Comparison of ENCODE assay signal across 1 fruit fly cellular context in the genomic region with DNA sequence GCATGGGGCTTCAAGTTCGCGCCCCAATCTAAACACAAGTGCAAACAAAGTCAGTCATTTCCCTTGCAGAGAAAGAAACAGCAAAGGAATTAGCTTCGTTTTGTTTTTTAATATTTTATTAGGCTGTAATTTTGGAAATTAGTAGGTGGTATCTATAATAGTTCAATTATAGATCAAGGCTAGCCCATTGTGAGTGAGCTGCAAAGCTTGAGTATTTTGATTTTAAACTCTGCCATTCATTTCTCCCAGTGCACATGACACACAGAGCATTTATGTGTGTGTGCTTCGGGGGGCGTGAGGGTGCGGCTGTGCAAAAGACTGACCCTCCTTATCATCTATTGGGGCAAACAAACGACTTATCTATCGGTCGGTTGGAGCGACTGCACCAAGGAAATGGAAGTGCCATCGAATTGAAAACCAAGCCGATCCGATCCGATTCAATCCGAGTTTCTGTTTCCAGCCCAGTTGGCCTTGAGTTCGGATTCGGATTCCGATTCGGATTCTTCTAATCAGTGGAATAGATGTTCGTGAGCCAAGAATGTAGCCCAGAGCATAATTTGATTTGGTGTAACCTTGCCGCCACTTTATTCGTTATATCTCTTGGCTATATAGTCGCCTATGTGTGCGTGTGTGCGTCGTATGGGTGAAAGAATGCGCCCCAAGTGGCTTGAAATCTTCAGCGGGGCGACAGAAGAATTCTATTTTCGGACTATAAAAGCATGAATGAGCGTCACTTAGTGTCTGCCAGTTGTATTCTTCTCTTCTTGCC.
TF ChIP-seq lines count a peak whose summit lies in the region.

No protein-coding gene starts in this region.

TF ChIP-seq in whole organism, embryonic, 481 proteins besides CTCF, POLR2A, EP300 and RAD21 (continued from another document and continues in another):
- TF ChIP-seq sna (GFP tag; IDR thresholded peaks at IDR 0.05; lab: Robert Waterston, UW; ENCODE audit: partially characterized antibody) = no peak
- TF ChIP-seq NfI (GFP tag; optimal IDR thresholded peaks at IDR 0.05; lab: Kevin White, UChicago) = no peak
- no peak for TF ChIP-seq Lhr (GFP tag; optimal IDR thresholded peaks at IDR 0.05; lab: Kevin White, UChicago)
- TF ChIP-seq cato (GFP tag; optimal IDR thresholded peaks at IDR 0.05; lab: Kevin White, UChicago; ENCODE audit: borderline replicate concordance) = no peak
- TF ChIP-seq CG12299 (tag; optimal IDR thresholded peaks at IDR 0.05; lab: Kevin White, UChicago) = no peak
- no peak for TF ChIP-seq stwl (tag; optimal IDR thresholded peaks at IDR 0.05; lab: Kevin White, UChicago)
- TF ChIP-seq dimm (GFP tag; IDR thresholded peaks at IDR 0.05; lab: Robert Waterston, UW) = no peak
- no peak for TF ChIP-seq tin (GFP tag; optimal IDR thresholded peaks at IDR 0.05; lab: Kevin White, UChicago)
- no peak for TF ChIP-seq Scr (GFP tag; IDR thresholded peaks at IDR 0.05; lab: Robert Waterston, UW; ENCODE audit: partially characterized antibody)
- no peak for TF ChIP-seq Elba2 (GFP tag; optimal IDR thresholded peaks at IDR 0.05; lab: Kevin White, UChicago)
- TF ChIP-seq CG1529 (GFP tag; optimal IDR thresholded peaks at IDR 0.05; lab: Kevin White, UChicago) = no peak
- no peak for TF ChIP-seq insv (GFP tag; optimal IDR thresholded peaks at IDR 0.05; lab: Kevin White, UChicago)
- no peak for TF ChIP-seq CG3407 (GFP tag; optimal IDR thresholded peaks at IDR 0.05; lab: Kevin White, UChicago)
- no peak for TF ChIP-seq ERR (GFP tag; optimal IDR thresholded peaks at IDR 0.05; lab: Kevin White, UChicago)
- no peak for TF ChIP-seq ttk (GFP tag; IDR thresholded peaks at IDR 0.05; lab: Robert Waterston, UW)
- no peak for TF ChIP-seq B-H1 (GFP tag; IDR thresholded peaks at IDR 0.05; lab: Robert Waterston, UW)
- TF ChIP-seq CHES-1-like (GFP tag; optimal IDR thresholded peaks at IDR 0.05; lab: Kevin White, UChicago) = no peak
- TF ChIP-seq sisA (GFP tag; IDR thresholded peaks at IDR 0.05; lab: Robert Waterston, UW) = peak; percentile 38; the same call in 1 of the 2 replicates
- no peak for TF ChIP-seq sima (GFP tag; optimal IDR thresholded peaks at IDR 0.05; lab: Kevin White, UChicago)
- no peak for TF ChIP-seq rib (GFP tag; IDR thresholded peaks at IDR 0.05; lab: Robert Waterston, UW)
- TF ChIP-seq grn (GFP tag; optimal IDR thresholded peaks at IDR 0.05; lab: Kevin White, UChicago) = no peak
- no peak for TF ChIP-seq CrebB (tag; optimal IDR thresholded peaks at IDR 0.05; lab: Kevin White, UChicago)
- TF ChIP-seq Hmr (GFP tag; optimal IDR thresholded peaks at IDR 0.05; lab: Kevin White, UChicago) = peak; percentile 10
- TF ChIP-seq GATAe (GFP tag; conservative IDR thresholded peaks at IDR 0.05; lab: Robert Waterston, UW) = no peak
- peak; percentile 4 for TF ChIP-seq Fer3 (tag; optimal IDR thresholded peaks at IDR 0.05; lab: Kevin White, UChicago)
- TF ChIP-seq Stat92E (GFP tag; optimal IDR thresholded peaks at IDR 0.05; lab: Kevin White, UChicago) = no peak
- TF ChIP-seq trh (GFP tag; optimal IDR thresholded peaks at IDR 0.05; lab: Kevin White, UChicago) = peak; percentile 44
- TF ChIP-seq Lim3 (GFP tag; IDR thresholded peaks at IDR 0.05; lab: Robert Waterston, UW) = no peak
- TF ChIP-seq CG6272 (GFP tag; IDR thresholded peaks at IDR 0.05; lab: Robert Waterston, UW) = no peak
- no peak for TF ChIP-seq CG2129 (GFP tag; IDR thresholded peaks at IDR 0.05; lab: Robert Waterston, UW; ENCODE audit: partially characterized antibody)
- TF ChIP-seq CG4707 (GFP tag; optimal IDR thresholded peaks at IDR 0.05; lab: Kevin White, UChicago) = no peak
- no peak for TF ChIP-seq CG1832 (GFP tag; optimal IDR thresholded peaks at IDR 0.05; lab: Kevin White, UChicago)
- TF ChIP-seq sim (GFP tag; IDR thresholded peaks at IDR 0.05; lab: Robert Waterston, UW) = no peak
- TF ChIP-seq repo (GFP tag; optimal IDR thresholded peaks at IDR 0.05; lab: Kevin White, UChicago) = no peak
- TF ChIP-seq Nf-YA (GFP tag; IDR thresholded peaks at IDR 0.05; lab: Robert Waterston, UW) = no peak
- TF ChIP-seq ssp (GFP tag; IDR thresholded peaks at IDR 0.05; lab: Robert Waterston, UW) = no peak
- TF ChIP-seq CG3847 (GFP tag; IDR thresholded peaks at IDR 0.05; lab: Robert Waterston, UW) = no peak
- peak; percentile 26 for TF ChIP-seq Antp (GFP tag; optimal IDR thresholded peaks at IDR 0.05; lab: Kevin White, UChicago)
- no peak for TF ChIP-seq CG33557 (GFP tag; optimal IDR thresholded peaks at IDR 0.05; lab: Kevin White, UChicago)
- TF ChIP-seq br (optimal IDR thresholded peaks at IDR 0.05; lab: Kevin White, UChicago) = no peak
- TF ChIP-seq CG6175 (GFP tag; IDR thresholded peaks at IDR 0.05; lab: Robert Waterston, UW) = no peak
- no peak for TF ChIP-seq CG12155 (GFP tag; optimal IDR thresholded peaks at IDR 0.05; lab: Kevin White, UChicago)
- TF ChIP-seq CG10267 (tag; optimal IDR thresholded peaks at IDR 0.05; lab: Kevin White, UChicago) = no peak
- TF ChIP-seq Sox100B (GFP tag; optimal IDR thresholded peaks at IDR 0.05; lab: Kevin White, UChicago) = peak; percentile 33
- no peak for TF ChIP-seq seq (GFP tag; IDR thresholded peaks at IDR 0.05; lab: Robert Waterston, UW)
- no peak for TF ChIP-seq CG16815 (GFP tag; optimal IDR thresholded peaks at IDR 0.05; lab: Kevin White, UChicago)
- TF ChIP-seq Dip3 (GFP tag; optimal IDR thresholded peaks at IDR 0.05; lab: Kevin White, UChicago) = no peak
- no peak for TF ChIP-seq hkb (optimal IDR thresholded peaks at IDR 0.05; lab: Kevin White, UChicago)
- 0 out of 2 replicates have a peak, but pooled peaks have one; percentile 23 for TF ChIP-seq hkb (GFP tag; IDR thresholded peaks at IDR 0.05; lab: Robert Waterston, UW)
- TF ChIP-seq dysf (GFP tag; IDR thresholded peaks at IDR 0.05; lab: Robert Waterston, UW) = peak; percentile 39; the same call in 1 of the 3 replicates
- no peak for TF ChIP-seq hth (optimal IDR thresholded peaks at IDR 0.05; lab: Kevin White, UChicago)
- no peak for TF ChIP-seq Camta (GFP tag; optimal IDR thresholded peaks at IDR 0.05; lab: Kevin White, UChicago)
- TF ChIP-seq Mes4 (GFP tag; optimal IDR thresholded peaks at IDR 0.05; lab: Kevin White, UChicago) = no peak
- no peak for TF ChIP-seq CG18011 (GFP tag; optimal IDR thresholded peaks at IDR 0.05; lab: Kevin White, UChicago)
- TF ChIP-seq CG9932 (GFP tag; IDR thresholded peaks at IDR 0.05; lab: Robert Waterston, UW) = peak; percentile 26; the same call in 1 of the 2 replicates
- no peak for TF ChIP-seq NC2α (GFP tag; optimal IDR thresholded peaks at IDR 0.05; lab: Kevin White, UChicago)
- TF ChIP-seq sqz (GFP tag; optimal IDR thresholded peaks at IDR 0.05; lab: Kevin White, UChicago) = no peak
- TF ChIP-seq BEAF-32 (GFP tag; optimal IDR thresholded peaks at IDR 0.05; lab: Kevin White, UChicago) = no peak
- no peak for TF ChIP-seq Sry-β (GFP tag; optimal IDR thresholded peaks at IDR 0.05; lab: Kevin White, UChicago)
- no peak for TF ChIP-seq CG4404 (GFP tag; IDR thresholded peaks at IDR 0.05; lab: Robert Waterston, UW)
- peak; percentile 55; the same call in 1 of the 2 replicates for TF ChIP-seq CG14667 (GFP tag; IDR thresholded peaks at IDR 0.05; lab: Robert Waterston, UW)
- no peak for TF ChIP-seq CG7928 (GFP tag; optimal IDR thresholded peaks at IDR 0.05; lab: Kevin White, UChicago)
- no peak for TF ChIP-seq kah (GFP tag; optimal IDR thresholded peaks at IDR 0.05; lab: Kevin White, UChicago)
- TF ChIP-seq CG9797 (GFP tag; optimal IDR thresholded peaks at IDR 0.05; lab: Kevin White, UChicago) = no peak
- TF ChIP-seq bcd (GFP tag; optimal IDR thresholded peaks at IDR 0.05; lab: Kevin White, UChicago) = peak; percentile 6
- TF ChIP-seq Bdp1 (GFP tag; optimal IDR thresholded peaks at IDR 0.05; lab: Kevin White, UChicago) = no peak
- no peak for TF ChIP-seq emc (GFP tag; optimal IDR thresholded peaks at IDR 0.05; lab: Kevin White, UChicago)
- no peak for TF ChIP-seq CG4617 (GFP tag; optimal IDR thresholded peaks at IDR 0.05; lab: Kevin White, UChicago; ENCODE audit: borderline replicate concordance)
- TF ChIP-seq ATbp (GFP tag; optimal IDR thresholded peaks at IDR 0.05; lab: Kevin White, UChicago) = peak; percentile 20
- no peak for TF ChIP-seq CG17328 (GFP tag; IDR thresholded peaks at IDR 0.05; lab: Robert Waterston, UW)
- TF ChIP-seq CG30431 (GFP tag; optimal IDR thresholded peaks at IDR 0.05; lab: Kevin White, UChicago) = no peak
- no peak for TF ChIP-seq Ets65A (GFP tag; lab: Kevin White, UChicago)
- TF ChIP-seq CG4854 (GFP tag; optimal IDR thresholded peaks at IDR 0.05; lab: Kevin White, UChicago) = no peak
- TF ChIP-seq CG7556 (GFP tag; optimal IDR thresholded peaks at IDR 0.05; lab: Kevin White, UChicago) = peak; percentile 25
- TF ChIP-seq CG14441 (GFP tag; IDR thresholded peaks at IDR 0.05; lab: Robert Waterston, UW) = peak; percentile 45; the same call in 1 of the 2 replicates
- no peak for TF ChIP-seq CG17802 (tag; optimal IDR thresholded peaks at IDR 0.05; lab: Kevin White, UChicago)
- TF ChIP-seq CG13287 (GFP tag; IDR thresholded peaks at IDR 0.05; lab: Robert Waterston, UW; ENCODE audit: partially characterized antibody) = no peak
- TF ChIP-seq CG11560 (tag; IDR thresholded peaks at IDR 0.05; lab: Robert Waterston, UW) = no peak
- no peak for TF ChIP-seq fru (optimal IDR thresholded peaks at IDR 0.05; lab: Kevin White, UChicago)
- no peak for TF ChIP-seq unc-4 (GFP tag; IDR thresholded peaks at IDR 0.05; lab: Robert Waterston, UW; ENCODE audit: partially characterized antibody)
- TF ChIP-seq fd3F (GFP tag; optimal IDR thresholded peaks at IDR 0.05; lab: Kevin White, UChicago) = peak; percentile 0
- TF ChIP-seq jing (GFP tag; optimal IDR thresholded peaks at IDR 0.05; lab: Kevin White, UChicago) = no peak
- TF ChIP-seq trem (tag; optimal IDR thresholded peaks at IDR 0.05; lab: Kevin White, UChicago) = no peak
- no peak for TF ChIP-seq bigmax (GFP tag; optimal IDR thresholded peaks at IDR 0.05; lab: Kevin White, UChicago)
- TF ChIP-seq E2f1 (GFP tag; IDR thresholded peaks at IDR 0.05; lab: Robert Waterston, UW) = no peak
- no peak for TF ChIP-seq her (GFP tag; optimal IDR thresholded peaks at IDR 0.05; lab: Kevin White, UChicago)
- TF ChIP-seq CG3726 (GFP tag; IDR thresholded peaks at IDR 0.05; lab: Robert Waterston, UW) = no peak
- TF ChIP-seq CG4328 (GFP tag; optimal IDR thresholded peaks at IDR 0.05; lab: Kevin White, UChicago) = no peak
- TF ChIP-seq CG43689 (GFP tag; IDR thresholded peaks at IDR 0.05; lab: Robert Waterston, UW) = no peak
- peak; percentile 21 for TF ChIP-seq CG17385 (GFP tag; optimal IDR thresholded peaks at IDR 0.05; lab: Kevin White, UChicago)
- peak in 1 of 2 experiments; percentile 68 for TF ChIP-seq Pdp1 (GFP tag; optimal IDR thresholded peaks at IDR 0.05; lab: Kevin White, UChicago)
- TF ChIP-seq amos (GFP tag; IDR thresholded peaks at IDR 0.05; lab: Robert Waterston, UW; ENCODE audit: partially characterized antibody) = no peak
- TF ChIP-seq CG10321 (GFP tag; IDR thresholded peaks at IDR 0.05; lab: Robert Waterston, UW) = no peak
- TF ChIP-seq sens (GFP tag; lab: Kevin White, UChicago) = peak; percentile 79
- peak; percentile 52; the same call in 1 of the 2 replicates for TF ChIP-seq slbo (GFP tag; IDR thresholded peaks at IDR 0.05; lab: Robert Waterston, UW)
- no peak for TF ChIP-seq CG10654 (GFP tag; optimal IDR thresholded peaks at IDR 0.05; lab: Kevin White, UChicago)
- TF ChIP-seq dm (GFP tag; optimal IDR thresholded peaks at IDR 0.05; lab: Kevin White, UChicago) = no peak
- TF ChIP-seq al (GFP tag; IDR thresholded peaks at IDR 0.05; lab: Robert Waterston, UW) = no peak
- TF ChIP-seq nerfin-1 (tag; optimal IDR thresholded peaks at IDR 0.05; lab: Kevin White, UChicago) = no peak
- no peak for TF ChIP-seq HHEX (GFP tag; optimal IDR thresholded peaks at IDR 0.05; lab: Kevin White, UChicago)
- TF ChIP-seq Rfx (GFP tag; IDR thresholded peaks at IDR 0.05; lab: Robert Waterston, UW) = 0 out of 2 replicates have a peak, but pooled peaks have one; percentile 27
- TF ChIP-seq Hey (tag; optimal IDR thresholded peaks at IDR 0.05; lab: Kevin White, UChicago) = no peak
- TF ChIP-seq CG2712 (tag; optimal IDR thresholded peaks at IDR 0.05; lab: Kevin White, UChicago) = peak; percentile 60
- no peak for TF ChIP-seq CG8290 (GFP tag; optimal IDR thresholded peaks at IDR 0.05; lab: Kevin White, UChicago)
- peak in 1 of 2 experiments; percentile 24 for TF ChIP-seq CG8290 (tag; optimal IDR thresholded peaks at IDR 0.05; lab: Kevin White, UChicago)
- TF ChIP-seq CG31365 (tag; optimal IDR thresholded peaks at IDR 0.05; lab: Kevin White, UChicago) = no peak
- no peak for TF ChIP-seq B-H2 (GFP tag; optimal IDR thresholded peaks at IDR 0.05; lab: Kevin White, UChicago)
- TF ChIP-seq CG8765 (GFP tag; IDR thresholded peaks at IDR 0.05; lab: Robert Waterston, UW) = no peak
- 0 out of 3 replicates have a peak, but pooled peaks have one; percentile 41 for TF ChIP-seq CG11695 (GFP tag; IDR thresholded peaks at IDR 0.05; lab: Robert Waterston, UW)
- no peak for TF ChIP-seq fd102C (GFP tag; optimal IDR thresholded peaks at IDR 0.05; lab: Kevin White, UChicago)
- TF ChIP-seq H15 (GFP tag; IDR thresholded peaks at IDR 0.05; lab: Robert Waterston, UW) = 0 out of 3 replicates have a peak, but pooled peaks have one; percentile 36
- TF ChIP-seq CG34224 (GFP tag; IDR thresholded peaks at IDR 0.05; lab: Robert Waterston, UW; ENCODE audit: partially characterized antibody) = no peak
- TF ChIP-seq Drgx (GFP tag; IDR thresholded peaks at IDR 0.05; lab: Robert Waterston, UW) = peak; percentile 57
- TF ChIP-seq CG6254 (GFP tag; optimal IDR thresholded peaks at IDR 0.05; lab: Kevin White, UChicago) = peak; percentile 2
- TF ChIP-seq luna (GFP tag; optimal IDR thresholded peaks at IDR 0.05; lab: Kevin White, UChicago) = no peak
- TF ChIP-seq dmrt11E (tag; optimal IDR thresholded peaks at IDR 0.05; lab: Kevin White, UChicago) = no peak
- peak; percentile 14 for TF ChIP-seq mam (GFP tag; optimal IDR thresholded peaks at IDR 0.05; lab: Kevin White, UChicago)
- TF ChIP-seq CG9437 (GFP tag; optimal IDR thresholded peaks at IDR 0.05; lab: Kevin White, UChicago) = no peak
- TF ChIP-seq CG13624 (GFP tag; optimal IDR thresholded peaks at IDR 0.05; lab: Kevin White, UChicago) = peak; percentile 18
- TF ChIP-seq CG6683 (GFP tag; optimal IDR thresholded peaks at IDR 0.05; lab: Kevin White, UChicago) = no peak
- TF ChIP-seq Blimp-1 (GFP tag; optimal IDR thresholded peaks at IDR 0.05; lab: Kevin White, UChicago) = peak; percentile 50
- TF ChIP-seq CG18599 (GFP tag; optimal IDR thresholded peaks at IDR 0.05; lab: Kevin White, UChicago) = no peak
- no peak for TF ChIP-seq fd64A (GFP tag; optimal IDR thresholded peaks at IDR 0.05; lab: Kevin White, UChicago)
- peak; percentile 64 for TF ChIP-seq CG32772 (GFP tag; IDR thresholded peaks at IDR 0.05; lab: Robert Waterston, UW)
- peak; percentile 0 for TF ChIP-seq CG8924 (tag; optimal IDR thresholded peaks at IDR 0.05; lab: Kevin White, UChicago)
- TF ChIP-seq ara (GFP tag; IDR thresholded peaks at IDR 0.05; lab: Robert Waterston, UW) = peak; percentile 47; the same call in 1 of the 2 replicates
